Worm (Caenorhabditis elegans): Measurements from ENCODE around the gene F10C1.23.

ce11 chrII:5785504-5785903 lies 27.7 kb downstream of the F10C1.23 start:
- TF ChIP-seq him-1 (tag; optimal IDR thresholded peaks at IDR 0.05), result no peak
- TF ChIP-seq dao-5 (tag; optimal IDR thresholded peaks at IDR 0.05), result no peak
- no peak for TF ChIP-seq W03F9.2 (tag; optimal IDR thresholded peaks at IDR 0.05)

Data from whole organism, L4/young adult.